Fruit fly (Drosophila melanogaster) whole organism, pupa: Measurements from ENCODE around the gene Dic61B.

Source experiments
- CG14655 ChIP-seq: fragments of 200-800 bp; sonication (Bioruptor generic); optimal IDR thresholded peaks from 3 replicates; lab custom pipeline; 2017; ENCODE audit warnings: mild to moderate bottlenecking, missing biosample characterization, missing genetic modification reagents, missing genetic modification characterization
- CG17806 ChIP-seq: fragments of 200-800 bp; sonication (Bioruptor generic); optimal IDR thresholded peaks from 2 replicates; lab custom pipeline; 2018; ENCODE audit warnings: missing biosample characterization, mild to moderate bottlenecking, missing genetic modification characterization, moderate library complexity
- CG4496 ChIP-seq: fragments of 200-800 bp; sonication (Bioruptor generic); IDR thresholded peaks from 3 replicates; pipeline ENCODE4 v1.3.6; 2022; ENCODE audit warnings: missing biosample characterization, missing genetic modification characterization
- CG8159 ChIP-seq: fragments of 200-800 bp; sonication (Bioruptor generic); optimal IDR thresholded peaks from 3 replicates; lab custom pipeline; 2018; ENCODE audit warnings: missing biosample characterization, mild to moderate bottlenecking, missing genetic modification characterization, moderate library complexity
- D1 ChIP-seq: fragments of 200-800 bp; sonication (Bioruptor generic); optimal IDR thresholded peaks from 2 replicates; lab custom pipeline; 2018; ENCODE audit warnings: missing biosample characterization, mild to moderate bottlenecking, missing genetic modification characterization, moderate library complexity
- Ets98B ChIP-seq: fragments of 200-800 bp; sonication (Bioruptor generic); IDR thresholded peaks from 2 replicates; pipeline ENCODE4 v1.3.6; 2022; ENCODE audit warnings: missing biosample characterization, missing genetic modification characterization
- Pif1B ChIP-seq: fragments of 200-800 bp; sonication (Bioruptor generic); optimal IDR thresholded peaks from 3 replicates; lab custom pipeline; 2016; ENCODE audit warnings: missing biosample characterization, missing genetic modification characterization
- gl ChIP-seq: fragments of 200-800 bp; sonication (Bioruptor generic); optimal IDR thresholded peaks from 2 replicates; lab custom pipeline; 2018; ENCODE audit warnings: missing biosample characterization, mild to moderate bottlenecking, missing genetic modification characterization

- TF ChIP-seq Pif1B (GFP tag; lab: Kevin White, UChicago) (no peak), CG8159 (peak; percentile 39), CG17806 (tag; lab: Kevin White, UChicago) (peak; percentile 30), CG4496 (GFP tag; lab: Robert Waterston, UW) (no peak), Ets98B (GFP tag; lab: Robert Waterston, UW) (no peak), D1 (tag; lab: Kevin White, UChicago) (peak; percentile 16), CG14655 (no peak), gl (tag; lab: Kevin White, UChicago) (peak; percentile 21)
Measured at dm6 chr3L:139574-140567, 12.5 kb downstream of the Dic61B start.
